Worm (Caenorhabditis elegans): Measurements from ENCODE around the gene srw-100.
"Not testable (repeated sequence)": the region's sequence is repeated elsewhere in the genome, so short reads cannot be mapped to it uniquely, and the experiment has no call there.

Gene srw-100

ce11 chrV:1692494-1692893, 18.5 kb upstream of the srw-100 start, which contains the start of gene Y46H3C.5:
Gene Y46H3C.5, minus strand, starts transcription at chrV:1692495.
- not testable (repeated sequence) for TF ChIP-seq ces-1 (GFP tag; optimal IDR thresholded peaks at IDR 0.05); F10B5.3 (tag; optimal IDR thresholded peaks at IDR 0.05); mes-2 (tag; optimal IDR thresholded peaks at IDR 0.05; ENCODE audit: poor library complexity, severe bottlenecking)

DNA sequence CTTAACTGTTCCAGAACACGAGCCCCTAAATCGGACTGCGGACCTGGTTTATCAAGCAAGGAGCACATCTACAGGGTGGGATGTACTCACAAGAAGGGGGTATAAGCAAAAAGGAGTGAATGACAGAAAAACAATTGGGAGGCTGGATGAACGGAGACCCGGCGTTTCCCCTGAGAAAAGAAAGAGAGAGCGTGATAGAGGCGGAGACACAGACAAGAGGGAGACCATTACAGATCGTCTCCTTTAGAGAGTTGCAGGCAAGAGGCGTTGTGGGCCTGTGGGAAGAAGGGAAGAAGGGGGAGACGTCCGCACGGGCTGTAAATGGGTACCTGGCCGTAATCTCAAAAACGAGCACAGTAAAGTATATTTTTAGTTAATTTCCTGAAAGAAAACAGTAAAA, 17.1 kb upstream of the srw-100 start, which contains the start of gene Y46H3C.7:
Y46H3C.7 (minus strand) TSS at position 147 of the 400 bp plus-strand sequence.
- TF ChIP-seq egl-43 (GFP tag; IDR thresholded peaks at IDR 0.05) = 0 out of 2 replicates have a peak, but pooled peaks have one; percentile 41

DNA sequence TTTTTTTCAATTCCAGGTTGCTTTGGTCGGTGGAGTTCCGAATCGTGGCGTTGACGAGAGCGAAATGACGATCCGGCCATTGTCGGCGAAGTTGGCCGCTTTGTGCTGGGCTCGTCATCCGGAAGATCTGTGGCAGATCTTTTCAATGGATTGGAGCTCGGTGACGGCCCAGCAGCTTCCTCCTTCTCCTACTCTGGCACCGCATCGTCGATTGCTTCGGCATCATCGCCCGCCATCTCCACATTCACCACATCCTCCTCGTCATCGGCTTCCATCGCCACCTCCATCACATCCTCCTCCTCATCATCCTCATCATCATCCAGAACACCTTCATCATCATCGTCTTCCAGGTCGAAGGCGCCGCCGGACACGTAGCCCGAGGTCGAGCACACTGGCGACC, 12.6 kb upstream of the srw-100 start:
- TF ChIP-seq daf-12 (tag; optimal IDR thresholded peaks at IDR 0.05) (no peak), madf-5 (GFP tag; IDR thresholded peaks at IDR 0.05) (no peak), set-16 (GFP tag; IDR thresholded peaks at IDR 0.05) (peak; percentile 88), nhr-41 (GFP tag; IDR thresholded peaks at IDR 0.05) (no peak), Y5F2A.4 (GFP tag; optimal IDR thresholded peaks at IDR 0.05) (no peak), sdz-12 (GFP tag; optimal IDR thresholded peaks at IDR 0.05) (no peak)

ce11 chrV:1699228-1699795, 11.7 kb upstream of the srw-100 start:
- TF ChIP-seq dmd-8 (GFP tag; IDR thresholded peaks at IDR 0.05) (peak; percentile 43; the same call in 1 of the 2 replicates), set-16 (GFP tag; IDR thresholded peaks at IDR 0.05) (peak; percentile 93), daf-19 (GFP tag; conservative IDR thresholded peaks at IDR 0.05) (no peak)

DNA sequence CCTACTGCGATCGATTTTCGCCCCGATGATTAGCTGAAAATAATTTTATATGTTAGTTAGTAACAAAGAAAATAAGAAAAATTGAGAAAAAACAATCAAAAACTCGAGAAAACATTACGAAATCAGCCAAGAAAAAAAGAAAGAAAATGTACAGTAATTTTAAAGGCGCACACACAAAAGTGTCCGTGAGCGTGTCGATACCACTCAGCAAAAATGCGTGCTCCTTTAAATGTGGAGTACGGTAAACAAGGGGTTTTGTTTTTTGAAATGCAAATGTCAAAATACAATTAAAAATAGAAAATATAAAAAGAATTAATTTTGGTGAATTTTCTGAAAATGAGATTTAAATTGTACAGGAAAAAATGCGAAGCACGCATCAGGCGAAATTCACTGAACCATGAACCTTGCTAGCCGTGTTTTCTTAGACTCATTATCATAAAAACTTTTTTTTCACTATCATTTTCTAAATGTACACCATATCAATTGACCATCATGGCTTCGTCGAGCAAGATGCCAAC, 9.4 kb upstream of the srw-100 start, which contains the start of gene srw-90:
srw-90 (plus strand) TSS at position 468 of the 518 bp plus-strand sequence.
- 0 out of 2 replicates have a peak, but pooled peaks have one; percentile 17 for TF ChIP-seq snpc-1.2 (GFP tag; IDR thresholded peaks at IDR 0.05)
- TF ChIP-seq mxl-2 (GFP tag; conservative IDR thresholded peaks at IDR 0.05) = no peak
- TF ChIP-seq rbr-2 (tag; optimal IDR thresholded peaks at IDR 0.05) = no peak
- no peak for TF ChIP-seq ces-1 (GFP tag; optimal IDR thresholded peaks at IDR 0.05)
- TF ChIP-seq dpl-1 (GFP tag; optimal IDR thresholded peaks at IDR 0.05) = no peak

DNA sequence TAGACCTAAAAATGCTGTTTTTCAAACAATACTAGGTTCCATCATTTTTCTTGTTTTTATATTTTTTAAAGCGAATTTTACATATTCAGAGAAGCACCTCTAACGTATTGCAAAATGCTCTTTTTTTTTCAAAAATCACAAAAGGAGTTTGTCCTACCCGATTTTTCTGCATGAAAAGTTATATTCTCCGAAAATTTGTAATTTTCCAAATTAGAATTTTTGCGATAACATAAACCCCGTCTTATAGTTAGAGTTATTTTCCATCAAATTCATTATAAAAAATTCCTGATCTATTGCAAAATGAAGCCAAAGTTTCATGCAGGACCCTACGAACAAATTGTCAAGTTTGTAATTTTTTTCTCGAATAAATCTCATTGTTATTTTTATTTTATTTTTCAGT, 2.6 kb upstream of the srw-100 start, which contains the start of gene srw-99:
srw-99 (plus strand) TSS at position 301 of the 400 bp plus-strand sequence.
- TF ChIP-seq nhr-11 (tag; optimal IDR thresholded peaks at IDR 0.05) (no peak), nhr-10 (tag; optimal IDR thresholded peaks at IDR 0.05) (no peak), skn-1 (tag; optimal IDR thresholded peaks at IDR 0.05) (no peak), lin-15B (tag; optimal IDR thresholded peaks at IDR 0.05) (no peak), cey-2 (tag; optimal IDR thresholded peaks at IDR 0.05; ENCODE audit: borderline replicate concordance, insufficient read depth) (no peak), F44E2.7 (GFP tag; IDR thresholded peaks at IDR 0.05) (no peak), jun-1 (tag; optimal IDR thresholded peaks at IDR 0.05) (no peak), spr-3 (GFP tag; optimal IDR thresholded peaks at IDR 0.05) (no peak), mdt-29 (GFP tag; IDR thresholded peaks at IDR 0.05) (no peak), T26A8.4 (GFP tag; IDR thresholded peaks at IDR 0.05) (no peak), nhr-28 (tag; optimal IDR thresholded peaks at IDR 0.05) (no peak), dmd-9 (GFP tag; IDR thresholded peaks at IDR 0.05) (no peak), madf-5 (GFP tag; IDR thresholded peaks at IDR 0.05) (no peak), daf-12 (tag; optimal IDR thresholded peaks at IDR 0.05) (no peak)

DNA sequence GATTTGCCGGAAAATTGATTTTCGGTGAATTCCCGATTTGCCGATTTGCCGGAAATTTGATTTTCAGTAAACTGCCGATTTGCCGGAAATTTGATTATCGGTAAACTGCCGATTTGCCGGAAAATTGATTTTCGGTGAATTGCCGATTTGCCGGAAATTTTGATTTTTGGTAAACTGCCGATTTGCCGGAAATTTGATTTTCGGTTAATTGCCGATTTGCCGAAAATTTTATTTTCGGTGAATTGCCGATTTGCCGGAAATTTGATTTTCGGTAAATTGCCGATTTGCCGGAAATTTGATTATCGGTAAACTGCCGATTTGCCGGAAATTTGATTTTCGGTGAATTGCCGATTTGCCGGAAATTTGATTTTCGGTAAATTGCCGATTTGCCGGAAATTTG, 1.5 kb downstream of the srw-100 start:
- 0 out of 4 replicates have a peak, but pooled peaks of 1 of the 2 experiments have one; percentile 51 for TF ChIP-seq madf-5 (GFP tag; IDR thresholded peaks at IDR 0.05)
- 0 out of 2 replicates have a peak, but pooled peaks have one; percentile 34 for TF ChIP-seq dmd-9 (GFP tag; IDR thresholded peaks at IDR 0.05)
- 0 out of 2 replicates have a peak, but pooled peaks have one; percentile 12 for TF ChIP-seq F26F4.8 (GFP tag; conservative IDR thresholded peaks at IDR 0.05)
- TF ChIP-seq tag-97 (GFP tag; IDR thresholded peaks at IDR 0.05) = 0 out of 2 replicates have a peak, but pooled peaks have one; percentile 57
- peak; percentile 70; the same call in 1 of the 2 replicates for TF ChIP-seq D1046.2 (GFP tag; IDR thresholded peaks at IDR 0.05)
